Fruit fly (Drosophila melanogaster) whole organism, wandering third instar larva: ENCODE results near the gene CG15020.

Experiments
- CG9705 ChIP-seq: fragments of 200-800 bp; sonication (Bioruptor generic); optimal IDR thresholded peaks from 2 replicates; lab custom pipeline; 2018; ENCODE audit warnings: missing biosample characterization, mild to moderate bottlenecking, missing genetic modification characterization
- Dfd ChIP-seq: fragments of >200 bp; optimal IDR thresholded peaks from 2 replicates; lab custom pipeline; 2017; ENCODE audit warnings: missing biosample characterization, missing genetic modification characterization
- GATAd ChIP-seq: sonication (Bioruptor generic); optimal IDR thresholded peaks from 2 replicates; lab custom pipeline; 2016; ENCODE audit warnings: missing biosample characterization, missing genetic modification characterization
- Hr83 ChIP-seq: fragments of 200-300 bp; sonication (Bioruptor generic); optimal IDR thresholded peaks from 2 replicates; lab custom pipeline; 2016; ENCODE audit warnings: missing biosample characterization, mild to moderate bottlenecking, missing genetic modification characterization, moderate library complexity; ENCODE audit not compliant: poor library complexity, severe bottlenecking
- Rel ChIP-seq, 2 experiments: fragments of 200-800 bp; sonication (Bioruptor generic) in 1 of 2; optimal IDR thresholded peaks; 2 replicates in 1 of 2; 3 replicates in 1 of 2; lab custom pipeline; 2016 to 2019; ENCODE audit warnings: mild to moderate bottlenecking in 2 of 2, missing biosample characterization in 2 of 2, missing genetic modification characterization in 2 of 2, moderate library complexity in 1 of 2
- Vsx2 ChIP-seq: fragments of 200-300, 225-300 bp; sonication (Bioruptor generic); optimal IDR thresholded peaks from 2 replicates; lab custom pipeline; 2018; ENCODE audit warnings: missing biosample characterization, missing genetic modification characterization; ENCODE audit not compliant: partially characterized antibody
- brk ChIP-seq: fragments of 200-800 bp; sonication (Bioruptor generic); optimal IDR thresholded peaks from 2 replicates; lab custom pipeline; 2016; ENCODE audit warnings: missing biosample characterization, mild to moderate bottlenecking, missing genetic modification characterization
- h ChIP-seq: fragments of 200-800 bp; sonication (Bioruptor generic); optimal IDR thresholded peaks from 3 replicates; lab custom pipeline; 2016; ENCODE audit warnings: missing biosample characterization, mild to moderate bottlenecking, missing genetic modification characterization
- pan ChIP-seq: fragments of >200 bp; optimal IDR thresholded peaks from 2 replicates; lab custom pipeline; 2017
- woc ChIP-seq: sonication (Bioruptor generic); optimal IDR thresholded peaks from 2 replicates; lab custom pipeline; 2016; ENCODE audit warnings: missing biosample characterization, mild to moderate bottlenecking, missing genetic modification characterization

dm6 chr3L:4446273-4446672 lies 24.8 kb downstream of the CG15020 start, which contains the start of gene CG12607:
- no peak for TF ChIP-seq brk (GFP tag; lab: Kevin White, UChicago)
- TF ChIP-seq pan = no peak
- no peak for TF ChIP-seq woc
- no peak for TF ChIP-seq GATAd (GFP tag; lab: Kevin White, UChicago)
- no peak for TF ChIP-seq Rel (GFP tag; optimal IDR thresholded peaks at IDR 0.05; lab: Kevin White, UChicago)
- TF ChIP-seq Rel (tag; optimal IDR thresholded peaks at IDR 0.05; lab: Kevin White, UChicago) = no peak
- no peak for TF ChIP-seq Dfd (GFP tag; lab: Kevin White, UChicago)
- TF ChIP-seq h (GFP tag; lab: Kevin White, UChicago) = no peak
- no peak for TF ChIP-seq CG9705 (GFP tag; lab: Kevin White, UChicago)
- TF ChIP-seq Hr83 (GFP tag; lab: Kevin White, UChicago) = no peak
- no peak for TF ChIP-seq Vsx2 (GFP tag; lab: Kevin White, UChicago)
